Worm (Caenorhabditis elegans) whole organism, L4 larva: Measurements from ENCODE around the gene D2023.4.
A peak's percentile ranks its signal among the peaks of the same experiment; 100 is the strongest.

Experiments
- aha-1 ChIP-seq: fragments of 150-350 bp; peaks from one replicate; lab custom pipeline; 2014; ENCODE audit warnings: missing biosample characterization, missing genetic modification characterization
- cey-2 ChIP-seq: sonication (generic microtip); optimal IDR thresholded peaks from 3 replicates; lab custom pipeline; 2017; ENCODE audit warnings: missing genetic modification characterization, mild to moderate bottlenecking, missing compliant biosample characterization, antibody characterized with exemption, borderline replicate concordance; ENCODE audit not compliant: insufficient read depth
- ctbp-1 ChIP-seq: fragments of 200-800 bp; sonication (Bioruptor generic); IDR thresholded peaks from 2 replicates; pipeline ENCODE4 v1.3.6; 2022; ENCODE audit warnings: missing genetic modification reagents, missing genetic modification characterization, missing compliant biosample characterization
- daf-19 ChIP-seq: fragments of 200-800 bp; sonication (Bioruptor generic); conservative IDR thresholded peaks from 2 replicates; pipeline ENCODE4 v1.3.6; 2022; ENCODE audit warnings: missing genetic modification characterization, missing compliant biosample characterization
- lin-13 ChIP-seq: fragments of 150-350 bp; optimal IDR thresholded peaks from 2 replicates; lab custom pipeline; 2014; ENCODE audit warnings: missing biosample characterization, missing genetic modification reagents, missing genetic modification characterization
- nhr-237 ChIP-seq: sonication (generic microtip); optimal IDR thresholded peaks from 2 replicates; lab custom pipeline; 2017; ENCODE audit warnings: missing biosample characterization, missing genetic modification characterization
- nhr-25 ChIP-seq: sonication (generic microtip); optimal IDR thresholded peaks from 2 replicates; lab custom pipeline; 2017; ENCODE audit warnings: missing genetic modification characterization, mild to moderate bottlenecking, missing compliant biosample characterization, antibody characterized with exemption, moderate library complexity, borderline replicate concordance; ENCODE audit not compliant: insufficient read depth
- nhr-28 ChIP-seq: fragments of 150-350 bp; optimal IDR thresholded peaks from 2 replicates; lab custom pipeline; 2014; ENCODE audit warnings: missing biosample characterization, missing genetic modification characterization
- nhr-76 ChIP-seq: fragments of 150-350 bp; optimal IDR thresholded peaks from 2 replicates; lab custom pipeline; 2014; ENCODE audit warnings: missing biosample characterization, missing genetic modification characterization
- nhr-77 ChIP-seq: fragments of 150-350 bp; optimal IDR thresholded peaks from 2 replicates; lab custom pipeline; 2014; ENCODE audit warnings: missing biosample characterization, missing genetic modification characterization
- pha-4 ChIP-seq, 2 experiments: fragments of 150-350 bp in 1 of 2; fragments of 200-800 bp in 1 of 2; sonication (Bioruptor generic) in 1 of 2; IDR thresholded peaks in 1 of 2; optimal IDR thresholded peaks in 1 of 2; 2 replicates each; pipeline versions ENCODE4 v1.3.6 to Lab custom; 2014 to 2022; ENCODE audit warnings: missing genetic modification characterization in 2 of 2, missing genetic modification reagents in 2 of 2, missing biosample characterization in 1 of 2, missing compliant biosample characterization in 1 of 2
- skn-1 ChIP-seq: fragments of 150-350 bp; optimal IDR thresholded peaks from 2 replicates; lab custom pipeline; 2014; ENCODE audit warnings: missing biosample characterization, missing genetic modification characterization
- zag-1 ChIP-seq: fragments of 150-350 bp; optimal IDR thresholded peaks from 2 replicates; lab custom pipeline; 2014; ENCODE audit warnings: missing biosample characterization, missing genetic modification characterization
- zfp-3 ChIP-seq: fragments of 200-800 bp; sonication (Bioruptor generic); conservative IDR thresholded peaks from 2 replicates; pipeline ENCODE4 v1.3.6; 2022; ENCODE audit warnings: missing genetic modification reagents, missing genetic modification characterization, missing compliant biosample characterization

ce11 chrV:11852305-11852704, 26.7 kb upstream of the D2023.4 start:
- TF ChIP-seq skn-1 (no peak), aha-1 (tag; lab: Kevin White, UChicago) (peak; percentile 51), nhr-28 (tag; lab: Kevin White, UChicago) (no peak), pha-4 (GFP tag; IDR thresholded peaks at IDR 0.05; lab: Robert Waterston, UW) (no peak), pha-4 (tag; optimal IDR thresholded peaks at IDR 0.05; lab: Kevin White, UChicago) (no peak), nhr-76 (tag; lab: Kevin White, UChicago) (no peak), cey-2 (tag; lab: Kevin White, UChicago) (no peak), daf-19 (GFP tag; lab: Robert Waterston, UW) (no peak), zag-1 (no peak), nhr-25 (tag; lab: Kevin White, UChicago) (no peak), nhr-237 (tag; lab: Kevin White, UChicago) (no peak), nhr-77 (tag; lab: Kevin White, UChicago) (no peak), ctbp-1 (GFP tag; lab: Robert Waterston, UW) (no peak), zfp-3 (GFP tag; lab: Robert Waterston, UW) (no peak), lin-13 (GFP tag; lab: Kevin White, UChicago) (no peak)
